Fruit fly (Drosophila melanogaster) Kc167 (cell line): ENCODE data around the gene CG17751.

Experiments used
- Myc ChIP-seq: fragments of >200 bp; optimal IDR thresholded peaks from 2 replicates; lab custom pipeline; 2017; ENCODE audit warnings: missing external identifiers
- Sin3A ChIP-seq: fragments of >200 bp; optimal IDR thresholded peaks from 2 replicates; lab custom pipeline; 2018; ENCODE audit warnings: missing external identifiers
- h ChIP-seq: fragments of >200 bp; optimal IDR thresholded peaks from 3 replicates; lab custom pipeline; 2018; ENCODE audit warnings: missing external identifiers
- psq ChIP-seq: fragments of >200 bp; optimal IDR thresholded peaks from 2 replicates; lab custom pipeline; 2017; ENCODE audit warnings: missing external identifiers

DNA sequence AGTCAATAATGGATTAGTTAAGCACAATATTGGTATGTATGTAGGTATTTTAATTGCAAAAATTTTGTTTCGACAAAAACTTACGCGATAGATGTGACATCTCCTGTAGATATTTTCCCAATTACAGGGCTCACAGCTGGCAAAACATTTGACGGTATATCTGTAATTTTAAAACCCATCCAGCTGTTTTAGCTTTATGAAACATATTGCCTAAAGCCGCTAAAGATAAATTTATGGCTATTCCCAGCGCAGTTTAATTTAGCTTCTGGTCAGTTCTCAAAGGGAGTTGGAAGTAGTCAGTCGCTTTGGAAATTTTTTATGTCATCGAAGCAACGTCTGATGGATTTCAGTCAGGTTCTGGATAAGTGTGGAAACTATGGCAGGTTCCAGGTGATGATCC is 6.7 kb upstream of the CG17751 start, which contains the start of gene CG7333:
- TF ChIP-seq psq (no peak), h (lab: Kevin White, UChicago) (no peak), Myc (no peak), Sin3A (no peak)
